Worm (Caenorhabditis elegans) whole organism, mixed stage, embryonic: Measurements from ENCODE around the gene clec-239.

ENCODE experiments used
- ceh-43 ChIP-seq: fragments of 200-800 bp; sonication (Bioruptor generic); optimal IDR thresholded peaks from 2 replicates; lab custom pipeline; 2018; ENCODE audit warnings: mild to moderate bottlenecking, missing genetic modification characterization, moderate library complexity, missing compliant biosample characterization
- elt-1 ChIP-seq: sonication (generic microtip); optimal IDR thresholded peaks from 2 replicates; lab custom pipeline; 2017; ENCODE audit warnings: missing genetic modification characterization, mild to moderate bottlenecking, missing compliant biosample characterization, antibody characterized with exemption, moderate library complexity, borderline replicate concordance; ENCODE audit not compliant: insufficient read depth
- mep-1 ChIP-seq: fragments of 150-350 bp; optimal IDR thresholded peaks from 2 replicates; lab custom pipeline; 2017; ENCODE audit warnings: missing biosample characterization, missing genetic modification reagents, missing genetic modification characterization, inconsistent platforms
- nhr-12 ChIP-seq: fragments of 150-350 bp; optimal IDR thresholded peaks from 2 replicates; lab custom pipeline; 2014; ENCODE audit warnings: missing biosample characterization, missing genetic modification characterization
- nhr-237 ChIP-seq: fragments of 150-350 bp; optimal IDR thresholded peaks from 2 replicates; lab custom pipeline; 2014; ENCODE audit warnings: missing biosample characterization, missing genetic modification characterization
- nhr-76 ChIP-seq: sonication (generic microtip); optimal IDR thresholded peaks from 2 replicates; lab custom pipeline; 2017; ENCODE audit warnings: missing biosample characterization, missing genetic modification characterization
- pha-4 ChIP-seq: fragments of 150-350 bp; optimal IDR thresholded peaks from 2 replicates; lab custom pipeline; 2018; ENCODE audit warnings: missing biosample characterization, missing genetic modification reagents, missing genetic modification characterization
- sptf-1 ChIP-seq: sonication (generic microtip); optimal IDR thresholded peaks from 2 replicates; lab custom pipeline; 2017; ENCODE audit warnings: mild to moderate bottlenecking, missing genetic modification characterization, moderate library complexity, missing compliant biosample characterization
- unc-62 ChIP-seq: fragments of 150-350 bp; optimal IDR thresholded peaks from 2 replicates; lab custom pipeline; 2014; ENCODE audit warnings: missing biosample characterization, missing genetic modification reagents, missing genetic modification characterization

DNA sequence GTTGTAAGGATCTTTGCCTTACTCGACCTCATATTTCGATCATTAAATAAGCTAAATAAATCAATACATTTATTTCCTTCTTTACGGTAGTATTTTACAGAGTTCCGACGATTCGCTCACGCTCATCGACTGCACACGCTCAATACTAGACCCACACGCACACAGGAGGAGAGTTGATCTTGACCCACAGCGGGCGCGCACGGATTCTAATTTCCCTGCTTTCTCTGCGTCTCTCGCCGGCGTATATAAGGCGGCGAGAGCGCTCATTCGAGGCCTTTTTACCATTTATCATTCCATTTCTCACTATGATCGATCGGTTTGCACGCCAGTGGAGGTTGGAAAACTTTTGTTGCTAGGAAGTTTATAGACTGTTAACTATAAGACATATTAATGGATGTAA is 6.3 kb upstream of the clec-239 start:
- TF ChIP-seq mep-1 (tag; lab: Kevin White, UChicago) = no peak
- TF ChIP-seq nhr-76 = no peak
- no peak for TF ChIP-seq ceh-43
- TF ChIP-seq nhr-12 (tag; lab: Kevin White, UChicago) = no peak
- no peak for TF ChIP-seq pha-4 (tag; lab: Kevin White, UChicago)
- no peak for TF ChIP-seq nhr-237 (tag; lab: Kevin White, UChicago)
- TF ChIP-seq unc-62 (GFP tag; lab: Kevin White, UChicago) = no peak
- no peak for TF ChIP-seq elt-1 (tag; lab: Kevin White, UChicago)
- TF ChIP-seq sptf-1 (tag; lab: Kevin White, UChicago) = no peak
